Worm (Caenorhabditis elegans) whole organism, young adult: ENCODE data around the gene mod-1.

ENCODE experiments used
- C17E4.6 ChIP-seq: fragments of 200-800 bp; sonication (Bioruptor generic); IDR thresholded peaks from 2 replicates; pipeline ENCODE4 v1.3.6; 2022; ENCODE audit warnings: missing genetic modification reagents, missing genetic modification characterization, missing compliant biosample characterization
- cebp-2 ChIP-seq: fragments of 200-800 bp; sonication (Bioruptor generic); IDR thresholded peaks from 2 replicates; pipeline ENCODE4 v1.3.6; 2022; ENCODE audit warnings: missing genetic modification characterization, missing compliant biosample characterization
- ceh-79 ChIP-seq: sonication (generic microtip); optimal IDR thresholded peaks from 2 replicates; lab custom pipeline; 2017; ENCODE audit warnings: mild to moderate bottlenecking, missing genetic modification characterization, missing compliant biosample characterization
- fkh-3 ChIP-seq: sonication (generic microtip); optimal IDR thresholded peaks from 2 replicates; lab custom pipeline; 2016; ENCODE audit warnings: mild to moderate bottlenecking, missing genetic modification characterization, missing compliant biosample characterization
- let-607 ChIP-seq, 2 experiments: fragments of 200-800 bp in 1 of 2; sonication (Bioruptor generic) in 1 of 2; sonication (generic microtip) in 1 of 2; optimal IDR thresholded peaks; 2 replicates each; lab custom pipeline; 2016 to 2018; ENCODE audit warnings: mild to moderate bottlenecking in 2 of 2, missing compliant biosample characterization in 2 of 2, missing genetic modification characterization in 2 of 2, moderate library complexity in 2 of 2, missing genotype in 1 of 2
- nhr-179 ChIP-seq: sonication (generic microtip); optimal IDR thresholded peaks from 2 replicates; lab custom pipeline; 2016; ENCODE audit warnings: mild to moderate bottlenecking, missing genetic modification characterization, missing compliant biosample characterization
- pha-4 ChIP-seq: fragments of 150-350 bp; sonication (generic microtip); optimal IDR thresholded peaks from 2 replicates; lab custom pipeline; 2014; ENCODE audit warnings: missing biosample characterization, missing genetic modification reagents, missing genetic modification characterization
- snpc-1.1 ChIP-seq: sonication (generic microtip); optimal IDR thresholded peaks from 2 replicates; lab custom pipeline; 2017; ENCODE audit warnings: missing genetic modification characterization, mild to moderate bottlenecking, missing compliant biosample characterization, antibody characterized with exemption, moderate library complexity, missing genotype, missing genetic modification reagents; ENCODE audit not compliant: insufficient read depth
- ztf-22 ChIP-seq: fragments of 200-800 bp; sonication (Bioruptor generic); optimal IDR thresholded peaks from 2 replicates; lab custom pipeline; 2018; ENCODE audit warnings: mild to moderate bottlenecking, missing genetic modification characterization, moderate library complexity, missing compliant biosample characterization

- no peak for TF ChIP-seq nhr-179
- no peak for TF ChIP-seq ztf-22 (GFP tag; lab: Kevin White, UChicago)
- no peak for TF ChIP-seq let-607 (tag; optimal IDR thresholded peaks at IDR 0.05; lab: Kevin White, UChicago)
- no peak for TF ChIP-seq pha-4 (tag; lab: Kevin White, UChicago)
- no peak for TF ChIP-seq cebp-2 (GFP tag; lab: Robert Waterston, UW)
- TF ChIP-seq ceh-79 (tag; lab: Kevin White, UChicago), result no peak
- TF ChIP-seq snpc-1.1 (tag; lab: Kevin White, UChicago), result no peak
- TF ChIP-seq C17E4.6 (GFP tag; lab: Robert Waterston, UW), result no peak
- TF ChIP-seq fkh-3 (tag; lab: Kevin White, UChicago), result no peak
Measured at ce11 chrV:8938943-8939342, 25.1 kb upstream of the mod-1 start.
